Fruit fly (Drosophila melanogaster): Measurements from ENCODE around the gene Set2.

The Set2 gene

DNA sequence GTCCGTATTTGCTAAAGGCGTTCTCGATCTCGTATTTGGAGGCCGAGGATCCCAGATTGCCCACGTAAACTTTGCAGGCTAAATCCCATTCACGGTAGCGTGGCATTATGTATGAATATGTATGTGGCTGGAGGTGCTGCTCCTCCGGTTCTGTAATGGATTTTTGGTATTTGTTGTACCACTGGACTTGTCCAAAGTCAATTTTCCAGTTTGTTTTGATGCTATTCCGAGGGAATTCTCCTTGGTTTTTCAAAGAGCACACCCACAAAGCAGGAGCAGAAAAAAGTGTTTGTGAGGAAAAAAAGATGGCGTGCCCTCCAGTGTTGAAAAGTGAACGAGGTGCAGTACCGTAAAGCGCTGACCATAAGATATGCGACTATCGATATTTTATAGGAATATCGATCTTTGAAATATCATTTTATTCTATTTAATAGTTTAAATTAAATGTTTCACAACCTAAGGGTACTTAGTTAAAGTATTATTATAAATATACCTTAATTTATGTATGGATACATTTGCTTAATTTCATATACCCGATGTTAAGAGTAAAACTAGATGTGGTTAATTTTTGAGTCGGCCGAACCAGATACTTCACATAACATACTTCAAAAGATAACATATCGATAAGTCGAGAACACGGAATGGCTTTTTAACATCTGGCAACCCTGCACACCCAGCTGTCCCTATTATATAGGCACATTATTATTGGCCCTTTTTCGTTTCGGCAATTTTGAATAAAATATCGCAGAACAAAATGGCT lies 28.3 kb upstream of the Set2 start, which contains the start of the genes Rbp1-like and Tim9a (continued):
- TF ChIP-seq pdm3 (GFP tag; optimal IDR thresholded peaks at IDR 0.05) (peak; percentile 37), CG1621 (tag; optimal IDR thresholded peaks at IDR 0.05) (no peak), CG6163 (GFP tag; IDR thresholded peaks at IDR 0.05) (no peak), ss (GFP tag; optimal IDR thresholded peaks at IDR 0.05) (peak in 1 of 2 experiments; percentile 60), eg (GFP tag; IDR thresholded peaks at IDR 0.05) (no peak), topi (GFP tag; optimal IDR thresholded peaks at IDR 0.05) (peak; percentile 2), CG8319 (GFP tag; optimal IDR thresholded peaks at IDR 0.05) (no peak), vri (GFP tag; optimal IDR thresholded peaks at IDR 0.05) (peak; percentile 59), dsx (GFP tag; optimal IDR thresholded peaks at IDR 0.05; ENCODE audit: poor library complexity, severe bottlenecking) (no peak), CG16779 (tag; optimal IDR thresholded peaks at IDR 0.05) (no peak), acj6 (GFP tag; optimal IDR thresholded peaks at IDR 0.05) (peak; percentile 52), cyc (GFP tag; optimal IDR thresholded peaks at IDR 0.05) (peak; percentile 21), lz (GFP tag; optimal IDR thresholded peaks at IDR 0.05) (peak; percentile 52), CG34406 (GFP tag; optimal IDR thresholded peaks at IDR 0.05) (peak; percentile 34), CG32006 (GFP tag; optimal IDR thresholded peaks at IDR 0.05) (peak; percentile 14), achi (GFP tag; optimal IDR thresholded peaks at IDR 0.05) (peak; percentile 43), Ets21C (GFP tag; optimal IDR thresholded peaks at IDR 0.05) (peak; percentile 21), Eip93F (GFP tag; optimal IDR thresholded peaks at IDR 0.05) (peak; percentile 8), CG6854 (GFP tag; optimal IDR thresholded peaks at IDR 0.05) (no peak), CG6792 (GFP tag; optimal IDR thresholded peaks at IDR 0.05) (peak; percentile 8), svp (GFP tag) (peak; percentile 69), esn (GFP tag; optimal IDR thresholded peaks at IDR 0.05) (peak; percentile 52), CG8632 (GFP tag; optimal IDR thresholded peaks at IDR 0.05) (peak; percentile 35), OdsH (GFP tag; optimal IDR thresholded peaks at IDR 0.05) (peak; percentile 26), spab (GFP tag; optimal IDR thresholded peaks at IDR 0.05) (no peak), salr (GFP tag; optimal IDR thresholded peaks at IDR 0.05) (peak in 1 of 2 experiments; percentile 27)

dm6 chrX:13386776-13387175 lies 26.3 kb upstream of the Set2 start:
- TF ChIP-seq Sox14 (GFP tag; optimal IDR thresholded peaks at IDR 0.05), result peak; percentile 47
- TF ChIP-seq CG8319 (GFP tag; optimal IDR thresholded peaks at IDR 0.05), result no peak

- TF ChIP-seq CG3032 (tag; optimal IDR thresholded peaks at IDR 0.05) (peak; percentile 76), CG34406 (GFP tag; optimal IDR thresholded peaks at IDR 0.05) (peak; percentile 57), Hr4 (GFP tag; optimal IDR thresholded peaks at IDR 0.05) (peak; percentile 66), CG11762 (GFP tag; optimal IDR thresholded peaks at IDR 0.05; ENCODE audit: insufficient read depth) (peak; percentile 50), Met (GFP tag; optimal IDR thresholded peaks at IDR 0.05) (peak; percentile 65), spab (GFP tag; optimal IDR thresholded peaks at IDR 0.05) (peak; percentile 32), Eip93F (GFP tag; optimal IDR thresholded peaks at IDR 0.05) (peak; percentile 13), Smox (GFP tag; optimal IDR thresholded peaks at IDR 0.05) (peak; percentile 70), pdm3 (GFP tag; optimal IDR thresholded peaks at IDR 0.05) (peak; percentile 81), Eip75B (GFP tag; optimal IDR thresholded peaks at IDR 0.05) (peak; percentile 63), CG6808 (GFP tag; optimal IDR thresholded peaks at IDR 0.05) (peak; percentile 55), vri (GFP tag; optimal IDR thresholded peaks at IDR 0.05) (peak; percentile 29), CG6792 (GFP tag; optimal IDR thresholded peaks at IDR 0.05) (peak; percentile 67), CG6276 (GFP tag; optimal IDR thresholded peaks at IDR 0.05) (no peak), Sox14 (GFP tag; optimal IDR thresholded peaks at IDR 0.05) (peak; percentile 52), CG15336 (GFP tag; IDR thresholded peaks at IDR 0.05) (peak; percentile 58), fd59A (GFP tag; optimal IDR thresholded peaks at IDR 0.05) (peak; percentile 43), CG1621 (tag; optimal IDR thresholded peaks at IDR 0.05) (peak; percentile 38), CG11902 (GFP tag; optimal IDR thresholded peaks at IDR 0.05) (peak; percentile 55), acj6 (GFP tag; optimal IDR thresholded peaks at IDR 0.05) (peak; percentile 73), esn (GFP tag; optimal IDR thresholded peaks at IDR 0.05) (peak; percentile 81), Eip78C (GFP tag) (peak; percentile 87), CG3919 (GFP tag; optimal IDR thresholded peaks at IDR 0.05) (peak; percentile 69), achi (GFP tag; optimal IDR thresholded peaks at IDR 0.05) (peak; percentile 66), fkh (GFP tag; optimal IDR thresholded peaks at IDR 0.05) (peak; percentile 99), net (GFP tag; optimal IDR thresholded peaks at IDR 0.05) (peak; percentile 32), Gug (GFP tag; IDR thresholded peaks at IDR 0.05) (peak; percentile 25; the same call in 1 of the 2 replicates), lz (GFP tag; optimal IDR thresholded peaks at IDR 0.05) (peak; percentile 78), ss (GFP tag; optimal IDR thresholded peaks at IDR 0.05) (peak in 1 of 2 experiments; percentile 71), svp (GFP tag) (peak; percentile 89), OdsH (GFP tag; optimal IDR thresholded peaks at IDR 0.05) (peak; percentile 81), Ets96B (tag; optimal IDR thresholded peaks at IDR 0.05) (peak; percentile 60)
Measured at dm6 chrX:13387373-13387850, 25.6 kb upstream of the Set2 start, which contains the start of the genes Ype and CG1662. Gene Ype, minus strand, starts transcription at chrX:13387417. Gene CG1662, plus strand, starts transcription at chrX:13387563.

Data from whole organism, prepupa.